Fruit fly (Drosophila melanogaster): Measurements from ENCODE around the gene Sgs7.

DNA sequence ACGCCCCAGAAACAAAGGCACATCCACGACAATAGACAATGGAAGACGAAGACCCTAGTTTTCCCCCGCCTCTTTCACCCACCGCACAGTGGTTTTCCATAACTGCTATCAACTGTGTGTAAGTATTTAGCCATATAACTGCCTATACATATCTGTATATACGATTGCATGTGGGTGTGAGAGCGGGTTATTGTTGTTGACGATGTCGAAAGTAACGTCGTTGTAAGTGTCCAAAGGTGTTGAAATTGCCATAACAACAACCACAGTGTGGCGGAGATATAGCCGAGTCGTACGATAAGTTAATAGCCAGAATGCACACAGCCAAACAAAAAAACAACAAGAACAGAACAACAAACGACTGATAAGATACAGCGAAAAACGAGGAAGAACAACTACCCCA is 21.6 kb downstream of the Sgs7 start:
- no peak for TF ChIP-seq esn (GFP tag; optimal IDR thresholded peaks at IDR 0.05)
- no peak for TF ChIP-seq Hr39 (GFP tag; optimal IDR thresholded peaks at IDR 0.05)
- TF ChIP-seq CG3032 (tag; optimal IDR thresholded peaks at IDR 0.05), result no peak
- no peak for TF ChIP-seq dac (GFP tag; optimal IDR thresholded peaks at IDR 0.05)
- no peak for TF ChIP-seq Hr38 (GFP tag; optimal IDR thresholded peaks at IDR 0.05)
- no peak for TF ChIP-seq CG15336 (GFP tag; IDR thresholded peaks at IDR 0.05)
- no peak for TF ChIP-seq CG10669 (GFP tag; optimal IDR thresholded peaks at IDR 0.05)
- no peak for TF ChIP-seq Met (GFP tag; optimal IDR thresholded peaks at IDR 0.05)
- TF ChIP-seq Sox102F (GFP tag; optimal IDR thresholded peaks at IDR 0.05), result no peak
- TF ChIP-seq CG4318 (GFP tag; optimal IDR thresholded peaks at IDR 0.05), result no peak
- TF ChIP-seq lz (GFP tag; optimal IDR thresholded peaks at IDR 0.05), result no peak
- TF ChIP-seq Gug (GFP tag; IDR thresholded peaks at IDR 0.05), result no peak
